Worm (Caenorhabditis elegans) whole organism, L3 larva: ENCODE data around the gene F18C5.10.

Experiments
- ZK546.5 ChIP-seq: sonication (generic microtip); optimal IDR thresholded peaks from 2 replicates; lab custom pipeline; 2017; ENCODE audit warnings: missing biosample characterization, missing genetic modification characterization
- aly-2 ChIP-seq: fragments of 150-350 bp; optimal IDR thresholded peaks from 2 replicates; lab custom pipeline; 2014; ENCODE audit warnings: missing biosample characterization, missing genetic modification characterization
- ceh-16 ChIP-seq: sonication (generic microtip); optimal IDR thresholded peaks from 2 replicates; lab custom pipeline; 2017; ENCODE audit warnings: missing biosample characterization, missing genetic modification characterization
- ceh-28 ChIP-seq: fragments of 150-350 bp; optimal IDR thresholded peaks from 2 replicates; lab custom pipeline; 2014; ENCODE audit warnings: missing biosample characterization, missing genetic modification reagents, missing genetic modification characterization
- ceh-82 ChIP-seq: fragments of 150-350 bp; optimal IDR thresholded peaks from 2 replicates; lab custom pipeline; 2014; ENCODE audit warnings: missing biosample characterization, missing genetic modification characterization
- ceh-9 ChIP-seq: sonication (generic microtip); optimal IDR thresholded peaks from 2 replicates; lab custom pipeline; 2018; ENCODE audit warnings: missing biosample characterization, missing genetic modification characterization
- daf-12 ChIP-seq: fragments of 150-350 bp; optimal IDR thresholded peaks from 2 replicates; lab custom pipeline; 2014; ENCODE audit warnings: missing biosample characterization, missing genetic modification reagents, missing genetic modification characterization
- egl-5 ChIP-seq: fragments of 150-350 bp; optimal IDR thresholded peaks from 2 replicates; lab custom pipeline; 2017; ENCODE audit warnings: missing biosample characterization, missing genetic modification reagents, missing genetic modification characterization, inconsistent platforms
- elt-2 ChIP-seq: sonication (generic microtip); optimal IDR thresholded peaks from 2 replicates; lab custom pipeline; 2016; ENCODE audit warnings: missing genetic modification reagents, mild to moderate bottlenecking, missing genetic modification characterization, missing compliant biosample characterization
- elt-3 ChIP-seq, 3 experiments: fragments of 150-350 bp in 1 of 3; sonication (generic microtip) in 2 of 3; optimal IDR thresholded peaks; 2 replicates in 2 of 3; 4 replicates in 1 of 3; lab custom pipeline; 2014 to 2017; ENCODE audit warnings: missing biosample characterization in 3 of 3, missing genetic modification characterization in 3 of 3
- eor-1 ChIP-seq, 2 experiments: fragments of 150-350 bp; optimal IDR thresholded peaks; 2 replicates each; lab custom pipeline; 2014 to 2018; ENCODE audit warnings: missing biosample characterization in 2 of 2, missing genetic modification characterization in 2 of 2
- fos-1 ChIP-seq: fragments of 150-350 bp; optimal IDR thresholded peaks from 2 replicates; lab custom pipeline; 2014; ENCODE audit warnings: missing biosample characterization, missing genetic modification characterization
- lin-39 ChIP-seq: fragments of 150-350 bp; optimal IDR thresholded peaks from 2 replicates; lab custom pipeline; 2018; ENCODE audit warnings: missing biosample characterization, missing genetic modification reagents, missing genetic modification characterization
- mdl-1 ChIP-seq: fragments of 150-350 bp; optimal IDR thresholded peaks from 2 replicates; lab custom pipeline; 2014; ENCODE audit warnings: missing biosample characterization, missing genetic modification characterization
- mml-1 ChIP-seq: fragments of 150-350 bp; sonication (generic microtip); optimal IDR thresholded peaks from 3 replicates; lab custom pipeline; 2014; ENCODE audit warnings: missing biosample characterization, missing genetic modification characterization
- nhr-12 ChIP-seq: fragments of 150-350 bp; optimal IDR thresholded peaks from 2 replicates; lab custom pipeline; 2014; ENCODE audit warnings: missing biosample characterization, missing genetic modification characterization
- nhr-23 ChIP-seq: fragments of 150-350 bp; optimal IDR thresholded peaks from 2 replicates; lab custom pipeline; 2014; ENCODE audit warnings: missing biosample characterization, missing genetic modification reagents, missing genetic modification characterization
- nhr-237 ChIP-seq: fragments of 150-350 bp; optimal IDR thresholded peaks from 2 replicates; lab custom pipeline; 2014; ENCODE audit warnings: missing biosample characterization, missing genetic modification characterization
- nhr-25 ChIP-seq: sonication (generic microtip); optimal IDR thresholded peaks from 2 replicates; lab custom pipeline; 2017; ENCODE audit warnings: missing biosample characterization, missing genetic modification characterization
- nhr-28 ChIP-seq: fragments of 150-350 bp; optimal IDR thresholded peaks from 2 replicates; lab custom pipeline; 2014; ENCODE audit warnings: missing biosample characterization, missing genetic modification characterization
- nhr-76 ChIP-seq: fragments of 150-350 bp; sonication (generic microtip); optimal IDR thresholded peaks from 5 replicates; lab custom pipeline; 2014; ENCODE audit warnings: missing biosample characterization, missing genetic modification characterization
- nhr-77 ChIP-seq: fragments of 150-350 bp; optimal IDR thresholded peaks from 2 replicates; lab custom pipeline; 2014; ENCODE audit warnings: missing biosample characterization, missing genetic modification characterization
- pqm-1 ChIP-seq: fragments of 150-350 bp; optimal IDR thresholded peaks from 2 replicates; lab custom pipeline; 2017; ENCODE audit warnings: missing biosample characterization, missing genetic modification characterization, inconsistent platforms
- snpc-4 ChIP-seq: fragments of 150-350 bp; optimal IDR thresholded peaks from 2 replicates; lab custom pipeline; 2014; ENCODE audit warnings: missing biosample characterization, missing genetic modification characterization
- tbx-2 ChIP-seq: sonication (generic microtip); optimal IDR thresholded peaks from 2 replicates; lab custom pipeline; 2016; ENCODE audit warnings: mild to moderate bottlenecking, missing genetic modification characterization, missing compliant biosample characterization
- unc-39 ChIP-seq: sonication (generic microtip); optimal IDR thresholded peaks from 4 replicates; lab custom pipeline; 2017; ENCODE audit warnings: missing biosample characterization, missing genetic modification characterization
- unc-62 ChIP-seq: fragments of 150-350 bp; sonication (generic microtip); optimal IDR thresholded peaks from 4 replicates; lab custom pipeline; 2014; ENCODE audit warnings: missing biosample characterization, missing genetic modification reagents, missing genetic modification characterization
- zag-1 ChIP-seq: fragments of 150-350 bp; optimal IDR thresholded peaks from 2 replicates; lab custom pipeline; 2014; ENCODE audit warnings: missing biosample characterization, missing genetic modification characterization
- ztf-4 ChIP-seq: fragments of 150-350 bp; optimal IDR thresholded peaks from 2 replicates; lab custom pipeline; 2014; ENCODE audit warnings: missing biosample characterization, missing genetic modification characterization

The F18C5.10 gene

ce11 chrII:6587264-6587870, 26.1 kb upstream of the F18C5.10 start, which contains the start of gene C56C10.7:
TSS of gene C56C10.7 (minus strand) at chrII:6587575.
- TF ChIP-seq ceh-16 (tag; lab: Kevin White, UChicago) (no peak), nhr-77 (tag; lab: Kevin White, UChicago) (peak; percentile 58), elt-3 (tag; optimal IDR thresholded peaks at IDR 0.05; lab: Kevin White, UChicago) (no peak), nhr-25 (tag; lab: Kevin White, UChicago) (peak; percentile 26), elt-2 (tag; lab: Kevin White, UChicago) (peak; percentile 16)

- TF ChIP-seq ztf-4 (tag; lab: Kevin White, UChicago): no peak
- TF ChIP-seq nhr-76: no peak
- no peak for TF ChIP-seq tbx-2 (tag; lab: Kevin White, UChicago)
- TF ChIP-seq egl-5: no peak
- TF ChIP-seq nhr-28 (tag; lab: Kevin White, UChicago): no peak
- no peak for TF ChIP-seq nhr-12
- TF ChIP-seq pqm-1 (tag; lab: Kevin White, UChicago): no peak
- no peak for TF ChIP-seq ZK546.5 (tag; lab: Kevin White, UChicago)
- TF ChIP-seq unc-39 (tag; lab: Kevin White, UChicago): no peak
- TF ChIP-seq fos-1 (tag; lab: Kevin White, UChicago): no peak
- TF ChIP-seq ceh-16 (tag; lab: Kevin White, UChicago): no peak
- no peak for TF ChIP-seq mml-1 (tag; lab: Kevin White, UChicago)
- TF ChIP-seq elt-2 (tag; lab: Kevin White, UChicago): no peak
- TF ChIP-seq elt-3 (tag; optimal IDR thresholded peaks at IDR 0.05; lab: Kevin White, UChicago): no peak
- TF ChIP-seq daf-12 (tag; lab: Kevin White, UChicago): no peak
- TF ChIP-seq mdl-1 (tag; lab: Kevin White, UChicago): no peak
- TF ChIP-seq nhr-237 (tag; lab: Kevin White, UChicago): no peak
Observed at ce11 chrII:6582758-6583157, 21.5 kb upstream of the F18C5.10 start, which contains the start of gene C56C10.4. TSS of gene C56C10.4 (plus strand) at chrII:6583058.

- TF ChIP-seq nhr-28 (tag; lab: Kevin White, UChicago): no peak
- TF ChIP-seq aly-2: no peak
- TF ChIP-seq elt-2 (tag; lab: Kevin White, UChicago): no peak
- no peak for TF ChIP-seq lin-39
- no peak for TF ChIP-seq eor-1 (tag; optimal IDR thresholded peaks at IDR 0.05; lab: Kevin White, UChicago)
- no peak for TF ChIP-seq pqm-1 (tag; lab: Kevin White, UChicago)
- TF ChIP-seq ceh-9 (tag; lab: Kevin White, UChicago): no peak
- no peak for TF ChIP-seq mml-1 (tag; lab: Kevin White, UChicago)
- no peak for TF ChIP-seq unc-39 (tag; lab: Kevin White, UChicago)
Observed at ce11 chrII:6581236-6581635, 20.0 kb upstream of the F18C5.10 start, which contains the start of gene C56C10.6. TSS of gene C56C10.6 (minus strand) at chrII:6581336.

- no peak for TF ChIP-seq nhr-23 (tag; lab: Kevin White, UChicago)
- no peak for TF ChIP-seq snpc-4 (tag; lab: Kevin White, UChicago)
- no peak for TF ChIP-seq unc-62 (GFP tag; lab: Kevin White, UChicago)
- no peak for TF ChIP-seq ceh-28
- no peak for TF ChIP-seq nhr-76
- TF ChIP-seq, all 47 proteins: peak for 0
Observed at ce11 chrII:6578378-6578777, 17.1 kb upstream of the F18C5.10 start, which contains the start of gene sra-31. TSS of gene sra-31 (minus strand) at chrII:6578478.

- no peak for TF ChIP-seq ceh-82 (tag; lab: Kevin White, UChicago)
- TF ChIP-seq eor-1 (tag; optimal IDR thresholded peaks at IDR 0.05; lab: Kevin White, UChicago): no peak
- TF ChIP-seq snpc-4 (tag; lab: Kevin White, UChicago): no peak
- no peak for TF ChIP-seq nhr-23 (tag; lab: Kevin White, UChicago)
Observed at ce11 chrII:6575647-6576046, 14.4 kb upstream of the F18C5.10 start, which contains the start of gene sra-29. TSS of gene sra-29 (minus strand) at chrII:6575747.

- TF ChIP-seq snpc-4 (tag; lab: Kevin White, UChicago): no peak
- no peak for TF ChIP-seq egl-5
- no peak for TF ChIP-seq zag-1 (tag; lab: Kevin White, UChicago)
- no peak for TF ChIP-seq nhr-77 (tag; lab: Kevin White, UChicago)
Observed at ce11 chrII:6573677-6574076, 12.4 kb upstream of the F18C5.10 start, which contains the start of gene sra-28. TSS of gene sra-28 (minus strand) at chrII:6573777.
